Fruit fly (Drosophila melanogaster) whole organism: ENCODE measurements around the gene Ance-3.

Source experiments
- CG8478 ChIP-seq: fragments of >200 bp; optimal IDR thresholded peaks from 2 replicates; lab custom pipeline; 2018; ENCODE audit warnings: inconsistent platforms
- Dll ChIP-seq: fragments of >200 bp; optimal IDR thresholded peaks from 2 replicates; lab custom pipeline; 2017
- EcR ChIP-seq, 2 experiments: fragments of >200 bp; optimal IDR thresholded peaks; 2 replicates each; lab custom pipeline; 2017; ENCODE audit warnings: missing biosample characterization in 2 of 2, missing genetic modification characterization in 2 of 2, missing genetic modification reagents in 2 of 2
- pan ChIP-seq: fragments of >200 bp; optimal IDR thresholded peaks from 2 replicates; lab custom pipeline; 2017
- psq ChIP-seq: fragments of >200 bp; optimal IDR thresholded peaks from 2 replicates; lab custom pipeline; 2017
- usp ChIP-seq: fragments of >200 bp; optimal IDR thresholded peaks from 2 replicates; lab custom pipeline; 2017; ENCODE audit warnings: missing biosample characterization, missing genetic modification characterization, mixed read lengths

dm6 chr2L:13957239-13957638 is 42.7 kb downstream of the Ance-3 start, which contains the start of gene NimA:
- TF ChIP-seq pan (lab: Kevin White, UChicago) (no peak), psq (lab: Kevin White, UChicago) (no peak), CG8478 (lab: Kevin White, UChicago) (no peak), usp (GFP tag; lab: Kevin White, UChicago) (no peak), EcR (GFP tag; optimal IDR thresholded peaks at IDR 0.05; lab: Kevin White, UChicago) (no peak), Dll (lab: Kevin White, UChicago) (no peak)
